Worm (Caenorhabditis elegans) whole organism, L4/young adult: ENCODE data around the gene chil-27.

Experiments
- W03F9.2 ChIP-seq: fragments of 150-350 bp; optimal IDR thresholded peaks from 2 replicates; lab custom pipeline; 2014; ENCODE audit warnings: missing biosample characterization, missing genetic modification characterization
- dao-5 ChIP-seq: sonication (generic microtip); optimal IDR thresholded peaks from 2 replicates; lab custom pipeline; 2016; ENCODE audit warnings: missing genotype, missing genetic modification characterization, moderate library complexity, missing compliant biosample characterization

DNA sequence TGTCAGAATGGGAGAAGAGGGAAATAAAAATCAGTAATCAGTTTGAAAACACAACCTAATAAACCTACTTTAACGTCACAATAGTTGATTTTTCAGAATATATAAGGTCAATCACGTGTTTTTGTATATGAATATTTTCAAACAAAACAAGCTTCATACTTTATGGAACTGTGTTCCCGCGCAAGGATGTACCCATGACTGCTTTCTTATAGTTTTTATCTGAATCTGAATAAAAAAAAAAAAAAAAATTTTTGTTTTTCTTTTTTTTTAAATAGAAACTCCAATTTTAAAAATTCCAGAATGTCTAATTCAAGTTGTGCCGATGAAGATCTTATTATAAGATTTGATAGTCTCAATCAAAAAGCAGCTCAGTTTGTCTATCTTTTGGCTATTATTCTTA, 50.8 kb downstream of the chil-27 start, which contains the start of gene sra-2:
- TF ChIP-seq dao-5 (tag; lab: Kevin White, UChicago) = no peak
- TF ChIP-seq W03F9.2 (tag; lab: Kevin White, UChicago) = no peak
